Fruit fly (Drosophila melanogaster) whole organism, wandering third instar larva: ENCODE measurements around the gene borr.

Experiments
- Abd-B ChIP-seq: fragments of >200 bp; optimal IDR thresholded peaks from 2 replicates; lab custom pipeline; 2017; ENCODE audit warnings: missing biosample characterization, missing genetic modification characterization
- CG32264 ChIP-seq: fragments of 200-800 bp; sonication (Bioruptor generic); optimal IDR thresholded peaks from 2 replicates; lab custom pipeline; 2016; ENCODE audit warnings: missing biosample characterization, missing genetic modification characterization
- CG9705 ChIP-seq: fragments of 200-800 bp; sonication (Bioruptor generic); optimal IDR thresholded peaks from 2 replicates; lab custom pipeline; 2018; ENCODE audit warnings: missing biosample characterization, mild to moderate bottlenecking, missing genetic modification characterization
- CrebA ChIP-seq: fragments of 200-800 bp; sonication (Bioruptor generic); optimal IDR thresholded peaks from 2 replicates; lab custom pipeline; 2016; ENCODE audit warnings: missing biosample characterization, mild to moderate bottlenecking, missing genetic modification characterization, borderline replicate concordance
- Dfd ChIP-seq: fragments of >200 bp; optimal IDR thresholded peaks from 2 replicates; lab custom pipeline; 2017; ENCODE audit warnings: missing biosample characterization, missing genetic modification characterization
- Dif ChIP-seq: fragments of 200-275, 200-300 bp; sonication (Bioruptor generic); optimal IDR thresholded peaks from 2 replicates; lab custom pipeline; 2018; ENCODE audit warnings: missing biosample characterization, missing genetic modification characterization; ENCODE audit not compliant: partially characterized antibody
- GATAd ChIP-seq: sonication (Bioruptor generic); optimal IDR thresholded peaks from 2 replicates; lab custom pipeline; 2016; ENCODE audit warnings: missing biosample characterization, missing genetic modification characterization
- HLH106 ChIP-seq: fragments of 200-800 bp; optimal IDR thresholded peaks from 3 replicates; lab custom pipeline; 2019; ENCODE audit warnings: missing biosample characterization, mild to moderate bottlenecking, missing genetic modification characterization, moderate library complexity
- Hnf4 ChIP-seq: fragments of 200-800 bp; sonication (Bioruptor generic); optimal IDR thresholded peaks from 2 replicates; lab custom pipeline; 2016; ENCODE audit warnings: missing biosample characterization, mild to moderate bottlenecking, missing genetic modification characterization
- Hr83 ChIP-seq: fragments of 200-300 bp; sonication (Bioruptor generic); optimal IDR thresholded peaks from 2 replicates; lab custom pipeline; 2016; ENCODE audit warnings: missing biosample characterization, mild to moderate bottlenecking, missing genetic modification characterization, moderate library complexity; ENCODE audit not compliant: poor library complexity, severe bottlenecking
- Jra ChIP-seq: sonication (Bioruptor generic); optimal IDR thresholded peaks from 2 replicates; lab custom pipeline; 2016; ENCODE audit warnings: missing biosample characterization, missing genetic modification characterization
- Mio ChIP-seq: sonication (Bioruptor generic); optimal IDR thresholded peaks from 2 replicates; lab custom pipeline; 2016; ENCODE audit warnings: missing biosample characterization, missing genetic modification characterization
- Myc ChIP-seq: fragments of >200 bp; optimal IDR thresholded peaks from 2 replicates; lab custom pipeline; 2017
- N ChIP-seq: fragments of >200 bp; optimal IDR thresholded peaks from 2 replicates; lab custom pipeline; 2018; ENCODE audit warnings: missing biosample characterization, missing external identifiers, missing genetic modification characterization
- OdsH ChIP-seq: fragments of 200-800 bp; sonication (Bioruptor generic); optimal IDR thresholded peaks from 2 replicates; lab custom pipeline; 2016; ENCODE audit warnings: missing biosample characterization, mild to moderate bottlenecking, missing genetic modification characterization
- Rel ChIP-seq, 2 experiments: fragments of 200-800 bp; sonication (Bioruptor generic) in 1 of 2; optimal IDR thresholded peaks; 2 replicates in 1 of 2; 3 replicates in 1 of 2; lab custom pipeline; 2016 to 2019; ENCODE audit warnings: mild to moderate bottlenecking in 2 of 2, missing biosample characterization in 2 of 2, missing genetic modification characterization in 2 of 2, moderate library complexity in 1 of 2
- Sp1 ChIP-seq: fragments of 200-800 bp; sonication (Bioruptor generic); optimal IDR thresholded peaks from 3 replicates; lab custom pipeline; 2019; ENCODE audit warnings: missing biosample characterization, mild to moderate bottlenecking, missing genetic modification characterization, moderate library complexity
- Vsx2 ChIP-seq: fragments of 200-300, 225-300 bp; sonication (Bioruptor generic); optimal IDR thresholded peaks from 2 replicates; lab custom pipeline; 2018; ENCODE audit warnings: missing biosample characterization, missing genetic modification characterization; ENCODE audit not compliant: partially characterized antibody
- br ChIP-seq: fragments of 200-800 bp; sonication (Bioruptor generic); optimal IDR thresholded peaks from 2 replicates; lab custom pipeline; 2016; ENCODE audit warnings: missing biosample characterization, missing genetic modification characterization
- brk ChIP-seq: fragments of 200-800 bp; sonication (Bioruptor generic); optimal IDR thresholded peaks from 2 replicates; lab custom pipeline; 2016; ENCODE audit warnings: missing biosample characterization, mild to moderate bottlenecking, missing genetic modification characterization
- dmrt93B ChIP-seq: fragments of 200-800 bp; sonication (Bioruptor generic); optimal IDR thresholded peaks from 2 replicates; lab custom pipeline; 2018; ENCODE audit warnings: missing biosample characterization, mild to moderate bottlenecking, missing genetic modification characterization
- dsf ChIP-seq: sonication (Bioruptor generic); optimal IDR thresholded peaks from 2 replicates; lab custom pipeline; 2016; ENCODE audit warnings: missing biosample characterization, missing genetic modification characterization, borderline replicate concordance
- foxo ChIP-seq, 2 experiments: fragments of 200-800 bp; sonication (Bioruptor generic); optimal IDR thresholded peaks; 2 replicates in 1 of 2; 3 replicates in 1 of 2; lab custom pipeline; 2016 to 2017; ENCODE audit warnings: missing biosample characterization in 2 of 2, missing genetic modification characterization in 2 of 2
- fru ChIP-seq: fragments of 200-800 bp; sonication (Bioruptor generic); optimal IDR thresholded peaks from 3 replicates; lab custom pipeline; 2016; ENCODE audit warnings: missing biosample characterization, mild to moderate bottlenecking, missing genetic modification characterization
- h ChIP-seq: fragments of 200-800 bp; sonication (Bioruptor generic); optimal IDR thresholded peaks from 3 replicates; lab custom pipeline; 2016; ENCODE audit warnings: missing biosample characterization, mild to moderate bottlenecking, missing genetic modification characterization
- jim ChIP-seq: fragments of 175-275, 200-325 bp; sonication (Bioruptor generic); optimal IDR thresholded peaks from 2 replicates; lab custom pipeline; 2016; ENCODE audit warnings: missing biosample characterization, mild to moderate bottlenecking, missing genetic modification characterization
- lola ChIP-seq: fragments of >200 bp; optimal IDR thresholded peaks from 2 replicates; lab custom pipeline; 2017; ENCODE audit warnings: missing biosample characterization, missing genetic modification characterization
- pan ChIP-seq: fragments of >200 bp; optimal IDR thresholded peaks from 2 replicates; lab custom pipeline; 2017
- psq ChIP-seq: fragments of 200-800 bp; sonication (Bioruptor generic); optimal IDR thresholded peaks from 3 replicates; lab custom pipeline; 2017; ENCODE audit warnings: missing biosample characterization, mild to moderate bottlenecking, missing genetic modification characterization, moderate library complexity
- rgr ChIP-seq: fragments of 200-800 bp; sonication (Bioruptor generic); optimal IDR thresholded peaks from 3 replicates; lab custom pipeline; 2016; ENCODE audit warnings: missing biosample characterization, mild to moderate bottlenecking, missing genetic modification characterization
- sage ChIP-seq: fragments of 200-800 bp; sonication (Bioruptor generic); optimal IDR thresholded peaks from 2 replicates; lab custom pipeline; 2016; ENCODE audit warnings: missing biosample characterization, mild to moderate bottlenecking, missing genetic modification characterization
- sv ChIP-seq: fragments of 200-800 bp; sonication (Bioruptor generic); optimal IDR thresholded peaks from 3 replicates; lab custom pipeline; 2016; ENCODE audit warnings: missing biosample characterization, missing genetic modification characterization
- tai ChIP-seq: sonication (Bioruptor generic); optimal IDR thresholded peaks from 2 replicates; lab custom pipeline; 2016; ENCODE audit warnings: missing biosample characterization, missing genetic modification characterization
- usp ChIP-seq: fragments of >200 bp; optimal IDR thresholded peaks from 2 replicates; lab custom pipeline; 2017; ENCODE audit warnings: missing biosample characterization, missing genetic modification characterization

The borr gene

DNA sequence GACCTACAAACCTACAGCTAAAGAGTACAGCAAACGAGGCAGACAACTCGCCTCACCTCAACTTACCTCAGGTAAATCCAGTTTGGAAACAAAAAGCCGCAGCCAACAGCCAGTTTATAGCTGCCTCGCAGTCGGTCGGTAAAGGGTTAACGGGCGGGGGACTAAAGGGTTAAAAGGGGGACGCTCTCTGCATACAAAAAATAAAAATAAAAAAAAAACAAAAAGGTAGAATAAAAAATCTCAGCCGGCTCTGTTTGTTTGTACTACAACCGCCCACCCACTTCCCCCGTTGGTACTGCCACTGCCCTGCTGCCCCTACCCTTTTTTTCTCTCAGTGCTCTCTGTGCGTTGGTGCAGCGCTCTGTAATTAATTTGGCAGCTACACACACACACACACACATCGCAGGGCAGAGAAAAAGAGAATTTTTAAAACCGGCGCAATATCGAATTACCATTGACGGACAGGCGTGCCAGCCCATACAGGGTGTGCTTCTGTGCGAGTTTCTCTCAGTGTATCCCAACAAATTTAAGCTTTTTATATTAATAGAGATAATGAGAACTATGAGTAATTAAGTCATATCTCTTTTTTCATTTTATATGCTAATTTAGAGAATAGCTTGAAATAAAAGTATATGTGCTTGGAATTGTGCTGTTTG, 28.4 kb downstream of the borr start (continued):
- TF ChIP-seq N (GFP tag; lab: Kevin White, UChicago) = no peak
- no peak for TF ChIP-seq CG9705 (GFP tag; lab: Kevin White, UChicago)
- peak; percentile 81 for TF ChIP-seq psq (GFP tag; lab: Kevin White, UChicago)
- no peak for TF ChIP-seq Mio (GFP tag; lab: Kevin White, UChicago)
- TF ChIP-seq brk (GFP tag; lab: Kevin White, UChicago) = no peak
- TF ChIP-seq Myc (lab: Kevin White, UChicago) = no peak
- TF ChIP-seq rgr (GFP tag; lab: Kevin White, UChicago) = peak; percentile 77
- peak; percentile 85 for TF ChIP-seq fru
- no peak for TF ChIP-seq GATAd (GFP tag; lab: Kevin White, UChicago)
- no peak for TF ChIP-seq Abd-B
- peak; percentile 52 for TF ChIP-seq jim (GFP tag; lab: Kevin White, UChicago)
- TF ChIP-seq pan (lab: Kevin White, UChicago) = no peak
- TF ChIP-seq Rel (GFP tag; optimal IDR thresholded peaks at IDR 0.05; lab: Kevin White, UChicago) = no peak
- TF ChIP-seq Rel (tag; optimal IDR thresholded peaks at IDR 0.05; lab: Kevin White, UChicago) = no peak

- TF ChIP-seq GATAd (GFP tag; lab: Kevin White, UChicago) (no peak), HLH106 (tag; lab: Kevin White, UChicago) (no peak), psq (GFP tag; lab: Kevin White, UChicago) (peak; percentile 24), sage (GFP tag; lab: Kevin White, UChicago) (no peak), sv (no peak)
- TF ChIP-seq, all 38 proteins: peak for 1
These were observed 29.7 kb downstream of the borr start for dm6 chr2L:9223266-9223665.

dm6 chr2L:9215899-9216298, 37.0 kb downstream of the borr start:
- TF ChIP-seq Rel (GFP tag; optimal IDR thresholded peaks at IDR 0.05; lab: Kevin White, UChicago) (no peak), Rel (tag; optimal IDR thresholded peaks at IDR 0.05; lab: Kevin White, UChicago) (peak; percentile 23), Dif (GFP tag; lab: Kevin White, UChicago) (no peak)

- TF ChIP-seq Abd-B = no peak
- peak; percentile 88 for TF ChIP-seq Vsx2 (GFP tag; lab: Kevin White, UChicago)
- TF ChIP-seq Rel (GFP tag; optimal IDR thresholded peaks at IDR 0.05; lab: Kevin White, UChicago) = no peak
- TF ChIP-seq Rel (tag; optimal IDR thresholded peaks at IDR 0.05; lab: Kevin White, UChicago) = peak; percentile 37
- no peak for TF ChIP-seq brk (GFP tag; lab: Kevin White, UChicago)
- TF ChIP-seq Dif (GFP tag; lab: Kevin White, UChicago) = peak; percentile 62
- no peak for TF ChIP-seq h (GFP tag; lab: Kevin White, UChicago)
These were observed 39.3 kb downstream of the borr start for dm6 chr2L:9213626-9214025.

DNA sequence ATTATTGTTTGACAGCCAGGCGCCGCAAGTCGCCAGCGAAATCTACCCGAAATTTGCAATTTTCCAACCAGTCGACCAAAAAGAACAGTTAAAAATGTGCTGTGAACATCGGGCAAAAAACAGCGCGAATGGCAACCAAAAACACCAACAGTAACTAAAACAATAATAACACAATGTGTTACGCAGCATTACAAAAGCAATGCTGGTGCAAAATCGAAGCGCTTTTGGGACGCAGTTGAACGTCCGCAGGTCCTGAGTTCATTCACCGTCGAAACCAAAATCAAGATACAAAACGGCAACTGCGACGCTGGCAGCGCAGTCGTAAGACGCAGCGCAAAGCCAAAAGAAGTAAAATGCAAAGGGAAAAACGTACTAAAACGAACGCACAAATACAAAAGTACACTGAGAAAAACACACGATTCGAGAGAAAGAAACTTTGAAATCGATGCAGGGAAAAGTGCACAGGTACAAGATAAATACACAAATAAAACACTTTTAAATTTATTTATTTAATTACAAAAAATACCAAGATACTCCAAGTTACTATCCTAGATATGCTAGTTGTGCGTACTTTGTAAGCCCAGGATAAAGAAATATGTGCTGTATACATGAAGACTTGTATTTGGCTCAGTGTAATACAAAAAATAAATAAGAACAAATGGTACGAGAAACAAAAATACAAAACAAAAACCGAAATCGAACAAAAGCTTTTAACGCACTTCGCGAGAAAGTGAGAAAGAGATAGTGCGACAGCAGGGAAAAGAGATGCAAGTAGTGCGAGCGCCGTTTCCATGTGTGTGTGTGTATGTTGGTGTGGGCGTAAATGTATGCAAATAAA, 41.8 kb downstream of the borr start:
- TF ChIP-seq Myc (lab: Kevin White, UChicago) (no peak), fru (peak; percentile 80), Vsx2 (GFP tag; lab: Kevin White, UChicago) (no peak), Jra (GFP tag; lab: Kevin White, UChicago) (peak; percentile 77), dsf (GFP tag; lab: Kevin White, UChicago) (peak; percentile 64), foxo (GFP tag; optimal IDR thresholded peaks at IDR 0.05; lab: Kevin White, UChicago) (peak in 1 of 2 experiments; percentile 90), Hr83 (GFP tag; lab: Kevin White, UChicago) (no peak), CG32264 (peak; percentile 78), Dif (GFP tag; lab: Kevin White, UChicago) (no peak), CG9705 (GFP tag; lab: Kevin White, UChicago) (peak; percentile 93), Mio (GFP tag; lab: Kevin White, UChicago) (peak; percentile 7), dmrt93B (GFP tag; lab: Kevin White, UChicago) (peak; percentile 95), HLH106 (tag; lab: Kevin White, UChicago) (peak; percentile 98), psq (GFP tag; lab: Kevin White, UChicago) (peak; percentile 96), OdsH (GFP tag; lab: Kevin White, UChicago) (peak; percentile 95), GATAd (GFP tag; lab: Kevin White, UChicago) (peak; percentile 18), sv (peak; percentile 6), lola (GFP tag; lab: Kevin White, UChicago) (no peak), Abd-B (no peak), usp (GFP tag; lab: Kevin White, UChicago) (no peak), Sp1 (GFP tag; lab: Kevin White, UChicago) (peak; percentile 96), h (GFP tag; lab: Kevin White, UChicago) (peak; percentile 96), br (peak; percentile 91), CrebA (GFP tag; lab: Kevin White, UChicago) (no peak), Dfd (GFP tag; lab: Kevin White, UChicago) (peak; percentile 17), Hnf4 (GFP tag; lab: Kevin White, UChicago) (peak; percentile 87), sage (GFP tag; lab: Kevin White, UChicago) (peak; percentile 91), rgr (GFP tag; lab: Kevin White, UChicago) (peak; percentile 94), jim (GFP tag; lab: Kevin White, UChicago) (no peak), tai (GFP tag; lab: Kevin White, UChicago) (peak; percentile 97)
